Fruit fly (Drosophila melanogaster) whole organism, embryonic: Measurements from ENCODE around the gene Spase25.

ENCODE experiments used
- Bgb ChIP-seq: fragments of 200-800 bp; sonication (Bioruptor generic); IDR thresholded peaks from 2 replicates; pipeline ENCODE4 v1.3.6; 2022; ENCODE audit warnings: missing biosample characterization, missing genetic modification characterization; ENCODE audit not compliant: partially characterized antibody
- CG10565 ChIP-seq: fragments of 200-800 bp; sonication (Bioruptor generic); optimal IDR thresholded peaks from 3 replicates; lab custom pipeline; 2016; ENCODE audit warnings: missing biosample characterization, mild to moderate bottlenecking, missing genetic modification characterization
- Eip74EF ChIP-seq, 2 experiments: fragments of 200-800 bp in 1 of 2; fragments of >200 bp in 1 of 2; sonication (Bioruptor generic) in 1 of 2; optimal IDR thresholded peaks; 2 replicates each; lab custom pipeline; 2017 to 2019; ENCODE audit warnings: missing biosample characterization in 2 of 2, missing genetic modification characterization in 2 of 2, mild to moderate bottlenecking in 1 of 2, moderate library complexity in 1 of 2
- Gsc ChIP-seq: fragments of 200-800 bp; sonication (Bioruptor generic); IDR thresholded peaks from 2 replicates; pipeline ENCODE4 v1.3.6; 2022; ENCODE audit warnings: missing biosample characterization, missing genetic modification characterization
- Hey ChIP-seq: fragments of 200-800 bp; sonication (Bioruptor generic); optimal IDR thresholded peaks from 3 replicates; lab custom pipeline; 2018; ENCODE audit warnings: missing biosample characterization, mild to moderate bottlenecking, missing genetic modification characterization
- ftz-f1 ChIP-seq: fragments of 200-800 bp; sonication (Bioruptor generic); optimal IDR thresholded peaks from 2 replicates; lab custom pipeline; 2016; ENCODE audit warnings: missing biosample characterization, missing genetic modification characterization
- klu ChIP-seq: fragments of 200-800 bp; sonication (Bioruptor generic); IDR thresholded peaks from 2 replicates; pipeline ENCODE4 v1.3.6; 2022; ENCODE audit warnings: missing biosample characterization, missing genetic modification characterization
- vvl ChIP-seq: fragments of 200-800 bp; sonication (Bioruptor generic); IDR thresholded peaks from 2 replicates; pipeline ENCODE4 v1.3.6; 2022; ENCODE audit warnings: missing biosample characterization, missing genetic modification characterization

- TF ChIP-seq ftz-f1 (GFP tag; lab: Kevin White, UChicago) = peak; percentile 47
- no peak for TF ChIP-seq Hey (tag; lab: Kevin White, UChicago)
- no peak for TF ChIP-seq klu (GFP tag; lab: Robert Waterston, UW)
- no peak for TF ChIP-seq vvl (GFP tag; lab: Robert Waterston, UW)
- no peak for TF ChIP-seq CG10565
- no peak for TF ChIP-seq Bgb (GFP tag; lab: Robert Waterston, UW)
- TF ChIP-seq Gsc (GFP tag; lab: Robert Waterston, UW) = no peak
- TF ChIP-seq Eip74EF (GFP tag; optimal IDR thresholded peaks at IDR 0.05; lab: Kevin White, UChicago) = no peak
Measured at dm6 chrX:11515550-11515949, 30.5 kb downstream of the Spase25 start.
